Fruit fly (Drosophila melanogaster): ENCODE measurements around the gene CG43084.

Gene CG43084

dm6 chr3L:15687802-15688201 lies 37.1 kb downstream of the CG43084 start, which contains the start of gene CG34452:
Gene CG34452, minus strand, starts transcription at chr3L:15687902.
- no peak for TF ChIP-seq CG1620 (GFP tag; optimal IDR thresholded peaks at IDR 0.05)
- no peak for TF ChIP-seq CG7045 (GFP tag; optimal IDR thresholded peaks at IDR 0.05)
- no peak for TF ChIP-seq CG5204 (GFP tag; optimal IDR thresholded peaks at IDR 0.05)
- TF ChIP-seq CG33017 (tag; optimal IDR thresholded peaks at IDR 0.05) = no peak
- TF ChIP-seq CG14711 (tag; optimal IDR thresholded peaks at IDR 0.05) = no peak
- no peak for TF ChIP-seq cnc (optimal IDR thresholded peaks at IDR 0.05)
- no peak for TF ChIP-seq CG11617 (GFP tag; optimal IDR thresholded peaks at IDR 0.05)

dm6 chr3L:15689518-15689917 lies 38.9 kb downstream of the CG43084 start:
- TF ChIP-seq pad (GFP tag; optimal IDR thresholded peaks at IDR 0.05) = no peak
- no peak for TF ChIP-seq Hr96 (GFP tag; optimal IDR thresholded peaks at IDR 0.05)
- no peak for TF ChIP-seq bab1 (GFP tag; optimal IDR thresholded peaks at IDR 0.05)
- TF ChIP-seq Crg-1 (GFP tag; optimal IDR thresholded peaks at IDR 0.05) = no peak
- no peak for TF ChIP-seq ovo (GFP tag; optimal IDR thresholded peaks at IDR 0.05)
- no peak for TF ChIP-seq CG5204 (GFP tag; optimal IDR thresholded peaks at IDR 0.05)
- no peak for TF ChIP-seq cic (GFP tag; optimal IDR thresholded peaks at IDR 0.05)
- TF ChIP-seq CG1620 (GFP tag; optimal IDR thresholded peaks at IDR 0.05) = no peak
- TF ChIP-seq tj (GFP tag; optimal IDR thresholded peaks at IDR 0.05) = no peak
- no peak for TF ChIP-seq CG12768 (GFP tag; optimal IDR thresholded peaks at IDR 0.05)
- TF ChIP-seq CG33017 (tag; optimal IDR thresholded peaks at IDR 0.05) = no peak
- no peak for TF ChIP-seq CG11617 (GFP tag; optimal IDR thresholded peaks at IDR 0.05)
- TF ChIP-seq Clk (GFP tag; optimal IDR thresholded peaks at IDR 0.05) = no peak
- no peak for TF ChIP-seq cnc (optimal IDR thresholded peaks at IDR 0.05)
- TF ChIP-seq CG7045 (GFP tag; optimal IDR thresholded peaks at IDR 0.05) = no peak

- TF ChIP-seq Crg-1 (GFP tag; optimal IDR thresholded peaks at IDR 0.05) (no peak), CG14711 (tag; optimal IDR thresholded peaks at IDR 0.05) (no peak), pad (GFP tag; optimal IDR thresholded peaks at IDR 0.05) (no peak), CG5204 (GFP tag; optimal IDR thresholded peaks at IDR 0.05) (no peak), CG1620 (GFP tag; optimal IDR thresholded peaks at IDR 0.05) (no peak), Hr96 (GFP tag; optimal IDR thresholded peaks at IDR 0.05) (no peak), CG7045 (GFP tag; optimal IDR thresholded peaks at IDR 0.05) (no peak), bab1 (GFP tag; optimal IDR thresholded peaks at IDR 0.05) (no peak), toe (GFP tag; optimal IDR thresholded peaks at IDR 0.05) (no peak), ovo (GFP tag; optimal IDR thresholded peaks at IDR 0.05) (no peak), Clk (GFP tag; optimal IDR thresholded peaks at IDR 0.05) (no peak), CG33017 (tag; optimal IDR thresholded peaks at IDR 0.05) (no peak), Mnt (GFP tag; optimal IDR thresholded peaks at IDR 0.05) (no peak)
Observed at dm6 chr3L:15690711-15691591, 40.3 kb downstream of the CG43084 start.

- TF ChIP-seq CG11617 (GFP tag; optimal IDR thresholded peaks at IDR 0.05) (no peak), cic (GFP tag; optimal IDR thresholded peaks at IDR 0.05) (no peak), CG5204 (GFP tag; optimal IDR thresholded peaks at IDR 0.05) (no peak), CG14711 (tag; optimal IDR thresholded peaks at IDR 0.05) (no peak), ovo (GFP tag; optimal IDR thresholded peaks at IDR 0.05) (no peak), Crg-1 (GFP tag; optimal IDR thresholded peaks at IDR 0.05) (no peak), kay (GFP tag; ENCODE audit: borderline replicate concordance) (no peak), Hr96 (GFP tag; optimal IDR thresholded peaks at IDR 0.05) (no peak), Mnt (GFP tag; optimal IDR thresholded peaks at IDR 0.05) (no peak), pad (GFP tag; optimal IDR thresholded peaks at IDR 0.05) (no peak), CG1620 (GFP tag; optimal IDR thresholded peaks at IDR 0.05) (no peak), toe (GFP tag; optimal IDR thresholded peaks at IDR 0.05) (no peak), CG7101 (tag; optimal IDR thresholded peaks at IDR 0.05) (no peak), bab1 (GFP tag; optimal IDR thresholded peaks at IDR 0.05) (no peak), tj (GFP tag; optimal IDR thresholded peaks at IDR 0.05) (no peak), CG7045 (GFP tag; optimal IDR thresholded peaks at IDR 0.05) (no peak), CG33017 (tag; optimal IDR thresholded peaks at IDR 0.05) (no peak), cnc (optimal IDR thresholded peaks at IDR 0.05) (no peak)
Observed at dm6 chr3L:15691968-15692367, 41.3 kb downstream of the CG43084 start, which contains the start of gene CG34451. Gene CG34451, minus strand, starts transcription at chr3L:15692068.

dm6 chr3L:15692388-15692787 lies 41.7 kb downstream of the CG43084 start:
- TF ChIP-seq pad (GFP tag; optimal IDR thresholded peaks at IDR 0.05) = no peak
- TF ChIP-seq CG11617 (GFP tag; optimal IDR thresholded peaks at IDR 0.05) = no peak
- no peak for TF ChIP-seq tj (GFP tag; optimal IDR thresholded peaks at IDR 0.05)
- TF ChIP-seq Mnt (GFP tag; optimal IDR thresholded peaks at IDR 0.05) = no peak
- TF ChIP-seq Clk (GFP tag; optimal IDR thresholded peaks at IDR 0.05) = no peak

dm6 chr3L:15692794-15693532 lies 42.3 kb downstream of the CG43084 start:
- no peak for TF ChIP-seq Mnt (GFP tag; optimal IDR thresholded peaks at IDR 0.05)
- no peak for TF ChIP-seq CG7045 (GFP tag; optimal IDR thresholded peaks at IDR 0.05)

Data from whole organism, adult.